Worm (Caenorhabditis elegans): ENCODE measurements around the gene dhcr-7.

- TF ChIP-seq nhr-10 (tag; optimal IDR thresholded peaks at IDR 0.05) = no peak
- TF ChIP-seq sem-4 (tag; optimal IDR thresholded peaks at IDR 0.05) = no peak
- TF ChIP-seq aly-2 (tag; optimal IDR thresholded peaks at IDR 0.05) = no peak
- no peak for TF ChIP-seq skn-1 (tag; optimal IDR thresholded peaks at IDR 0.05)
- TF ChIP-seq elt-3 (tag; optimal IDR thresholded peaks at IDR 0.05) = no peak
Observed at ce11 chrV:20464778-20465177, 20.4 kb downstream of the dhcr-7 start.
